Fruit fly (Drosophila melanogaster) whole organism, embryonic: ENCODE data around the gene Uck.

Experiments used
- ATbp ChIP-seq: fragments of 200-800 bp; sonication (Bioruptor generic); optimal IDR thresholded peaks from 2 replicates; lab custom pipeline; 2017; ENCODE audit warnings: missing biosample characterization, mild to moderate bottlenecking, missing genetic modification characterization, missing genetic modification reagents
- CG10366 ChIP-seq: fragments of 200-800 bp; sonication (Bioruptor generic); IDR thresholded peaks from 2 replicates; pipeline ENCODE4 v1.3.6; 2022; ENCODE audit warnings: missing biosample characterization, missing genetic modification characterization
- CG11093 ChIP-seq: fragments of 200-800 bp; sonication (Bioruptor generic); IDR thresholded peaks from 3 replicates; pipeline ENCODE4 v1.3.6; 2022; ENCODE audit warnings: missing biosample characterization, missing genetic modification characterization
- CG11456 ChIP-seq: fragments of 200-800 bp; sonication (Bioruptor generic); IDR thresholded peaks from 3 replicates; pipeline ENCODE4 v1.3.6; 2022; ENCODE audit warnings: missing biosample characterization, missing genetic modification characterization
- CG12104 ChIP-seq: fragments of 200-800 bp; sonication (Bioruptor generic); optimal IDR thresholded peaks from 3 replicates; lab custom pipeline; 2016; ENCODE audit warnings: missing biosample characterization, missing genetic modification characterization
- CG12769 ChIP-seq: fragments of 200-800 bp; sonication (Bioruptor generic); optimal IDR thresholded peaks from 2 replicates; lab custom pipeline; 2019; ENCODE audit warnings: missing biosample characterization, mild to moderate bottlenecking, missing genetic modification characterization, moderate library complexity
- CG13296 ChIP-seq: fragments of 200-800 bp; sonication (Bioruptor generic); optimal IDR thresholded peaks from 3 replicates; lab custom pipeline; 2018; ENCODE audit warnings: missing biosample characterization, mild to moderate bottlenecking, missing genetic modification characterization
- CG14441 ChIP-seq: fragments of 200-800 bp; sonication (Bioruptor generic); IDR thresholded peaks from 2 replicates; pipeline ENCODE4 v1.3.6; 2022; ENCODE audit warnings: missing biosample characterization, missing genetic modification characterization
- CG15269 ChIP-seq: fragments of 200-800 bp; sonication (Bioruptor generic); optimal IDR thresholded peaks from 2 replicates; lab custom pipeline; 2018; ENCODE audit warnings: missing biosample characterization, mild to moderate bottlenecking, missing genetic modification characterization, moderate library complexity
- CG1529 ChIP-seq: fragments of 200-800 bp; sonication (Bioruptor generic); optimal IDR thresholded peaks from 3 replicates; lab custom pipeline; 2018; ENCODE audit warnings: missing biosample characterization, missing genetic modification characterization
- CG17385 ChIP-seq: fragments of 200-800 bp; sonication (Bioruptor generic); optimal IDR thresholded peaks from 3 replicates; lab custom pipeline; 2018; ENCODE audit warnings: missing biosample characterization, mild to moderate bottlenecking, missing genetic modification characterization
- CG17568 ChIP-seq: fragments of 200-800 bp; sonication (Bioruptor generic); optimal IDR thresholded peaks from 2 replicates; lab custom pipeline; 2018; ENCODE audit warnings: missing biosample characterization, mild to moderate bottlenecking, missing genetic modification characterization, moderate library complexity
- CG30020 ChIP-seq: fragments of 200-800 bp; optimal IDR thresholded peaks from 2 replicates; lab custom pipeline; 2019; ENCODE audit warnings: missing biosample characterization, mild to moderate bottlenecking, missing genetic modification characterization, moderate library complexity
- CG31441 ChIP-seq: fragments of 200-800 bp; sonication (Bioruptor generic); IDR thresholded peaks from 2 replicates; pipeline ENCODE4 v1.3.6; 2022; ENCODE audit warnings: missing biosample characterization, missing genetic modification characterization
- CG32532 ChIP-seq: fragments of 200-800 bp; sonication (Bioruptor generic); IDR thresholded peaks from 2 replicates; pipeline ENCODE4 v1.3.6; 2022; ENCODE audit warnings: missing biosample characterization, missing genetic modification characterization
- CG6689 ChIP-seq: fragments of 200-800 bp; sonication (Bioruptor generic); IDR thresholded peaks from 2 replicates; pipeline ENCODE4 v1.3.6; 2022; ENCODE audit warnings: missing biosample characterization, missing genetic modification characterization
- CG8359 ChIP-seq: fragments of 200-800 bp; sonication (Bioruptor generic); optimal IDR thresholded peaks from 2 replicates; lab custom pipeline; 2017; ENCODE audit warnings: missing biosample characterization, mild to moderate bottlenecking, missing genetic modification characterization, borderline replicate concordance
- CG9437 ChIP-seq: fragments of 200-800 bp; sonication (Bioruptor generic); optimal IDR thresholded peaks from 2 replicates; lab custom pipeline; 2018; ENCODE audit warnings: missing biosample characterization, mild to moderate bottlenecking, missing genetic modification characterization
- CHES-1-like ChIP-seq: fragments of 200-800 bp; sonication (Bioruptor generic); optimal IDR thresholded peaks from 2 replicates; lab custom pipeline; 2016; ENCODE audit warnings: missing biosample characterization, missing genetic modification characterization
- GATAe ChIP-seq: fragments of 200-800 bp; sonication (Bioruptor generic); conservative IDR thresholded peaks from 2 replicates; pipeline ENCODE4 v1.3.6; 2022; ENCODE audit warnings: missing biosample characterization, missing genetic modification characterization
- HLH3B ChIP-seq: fragments of 200-800 bp; sonication (Bioruptor generic); IDR thresholded peaks from 2 replicates; pipeline ENCODE4 v1.3.6; 2022; ENCODE audit warnings: missing biosample characterization, missing genetic modification characterization
- Hr78 ChIP-seq, 2 experiments: fragments of 200-800 bp in 1 of 2; fragments of >200 bp in 1 of 2; sonication (Bioruptor generic) in 1 of 2; optimal IDR thresholded peaks; 2 replicates each; lab custom pipeline; 2017 to 2019; ENCODE audit warnings: missing biosample characterization in 2 of 2, missing genetic modification characterization in 2 of 2, mild to moderate bottlenecking in 1 of 2, moderate library complexity in 1 of 2
- NC2β ChIP-seq: fragments of 200-800 bp; sonication (Bioruptor generic); optimal IDR thresholded peaks from 2 replicates; lab custom pipeline; 2016; ENCODE audit warnings: missing biosample characterization, missing genetic modification characterization
- Pdp1 ChIP-seq, 2 experiments: fragments of 200-800 bp; sonication (Bioruptor generic); optimal IDR thresholded peaks; 3 replicates each; lab custom pipeline; 2016; ENCODE audit warnings: missing biosample characterization in 2 of 2, missing genetic modification characterization in 2 of 2, mild to moderate bottlenecking in 1 of 2, moderate library complexity in 1 of 2
- Ptx1 ChIP-seq: fragments of 200-800 bp; sonication (Bioruptor generic); IDR thresholded peaks from 2 replicates; pipeline ENCODE4 v1.3.6; 2022; ENCODE audit warnings: missing biosample characterization, missing genetic modification characterization
- Ravus ChIP-seq: fragments of 200-800 bp; sonication (Bioruptor generic); IDR thresholded peaks from 2 replicates; pipeline ENCODE4 v1.3.6; 2022; ENCODE audit warnings: missing biosample characterization, missing genetic modification characterization
- Rfx ChIP-seq: fragments of 200-800 bp; sonication (Bioruptor generic); IDR thresholded peaks from 2 replicates; pipeline ENCODE4 v1.3.6; 2022; ENCODE audit warnings: missing biosample characterization, missing genetic modification characterization
- Ssrp ChIP-seq: fragments of 200-800 bp; sonication (Bioruptor generic); optimal IDR thresholded peaks from 2 replicates; lab custom pipeline; 2018; ENCODE audit warnings: missing biosample characterization, mild to moderate bottlenecking, missing genetic modification characterization, moderate library complexity
- Taf1 ChIP-seq: fragments of 200-800 bp; sonication (Bioruptor generic); IDR thresholded peaks from 2 replicates; pipeline ENCODE4 v1.3.6; 2022; ENCODE audit warnings: missing biosample characterization, missing genetic modification characterization
- YL-1 ChIP-seq: fragments of 200-800 bp; sonication (Bioruptor generic); optimal IDR thresholded peaks from 3 replicates; lab custom pipeline; 2017; ENCODE audit warnings: missing biosample characterization, mild to moderate bottlenecking, missing genetic modification characterization
- bsh ChIP-seq, 2 experiments: fragments of 200-800 bp; sonication (Bioruptor generic); optimal IDR thresholded peaks; 2 replicates each; lab custom pipeline; 2017 to 2018; ENCODE audit warnings: mild to moderate bottlenecking in 2 of 2, missing biosample characterization in 2 of 2, missing genetic modification characterization in 2 of 2, moderate library complexity in 1 of 2
- caup ChIP-seq: fragments of 200-800 bp; sonication (Bioruptor generic); optimal IDR thresholded peaks from 3 replicates; lab custom pipeline; 2017; ENCODE audit warnings: missing biosample characterization, mild to moderate bottlenecking, missing genetic modification characterization, moderate library complexity; ENCODE audit not compliant: severe bottlenecking
- chinmo ChIP-seq: fragments of 200-800 bp; sonication (Bioruptor generic); IDR thresholded peaks from 4 replicates; pipeline ENCODE4 v1.3.6; 2022; ENCODE audit warnings: missing biosample characterization, missing genetic modification characterization; ENCODE audit not compliant: partially characterized antibody
- ci ChIP-seq: fragments of 200-800 bp; sonication (Bioruptor generic); IDR thresholded peaks from 3 replicates; pipeline ENCODE4 v1.3.6; 2022; ENCODE audit warnings: missing biosample characterization, missing genetic modification characterization
- exex ChIP-seq: fragments of 200-800 bp; sonication (Bioruptor generic); optimal IDR thresholded peaks from 4 replicates; lab custom pipeline; 2018; ENCODE audit warnings: missing biosample characterization, mild to moderate bottlenecking, missing genetic modification characterization, moderate library complexity
- eyg ChIP-seq: fragments of 200-800 bp; sonication (Bioruptor generic); optimal IDR thresholded peaks from 3 replicates; lab custom pipeline; 2016; ENCODE audit warnings: missing biosample characterization, missing genetic modification characterization
- grau ChIP-seq: fragments of 200-800 bp; optimal IDR thresholded peaks from 3 replicates; lab custom pipeline; 2019; ENCODE audit warnings: missing biosample characterization, mild to moderate bottlenecking, missing genetic modification characterization, moderate library complexity
- grn ChIP-seq: fragments of 200-800 bp; sonication (Bioruptor generic); optimal IDR thresholded peaks from 3 replicates; lab custom pipeline; 2017; ENCODE audit warnings: missing biosample characterization, missing genetic modification characterization
- lab ChIP-seq: fragments of 200-800 bp; sonication (Bioruptor generic); optimal IDR thresholded peaks from 3 replicates; lab custom pipeline; 2017; ENCODE audit warnings: missing biosample characterization, missing genetic modification characterization, mild to moderate bottlenecking, moderate library complexity, missing genetic modification reagents
- lmd ChIP-seq: fragments of 200-800 bp; sonication (Bioruptor generic); IDR thresholded peaks from 2 replicates; pipeline ENCODE4 v1.3.6; 2022; ENCODE audit warnings: missing biosample characterization, missing genetic modification characterization
- mld ChIP-seq: fragments of 200-800 bp; sonication (Bioruptor generic); IDR thresholded peaks from 3 replicates; pipeline ENCODE4 v1.3.6; 2022; ENCODE audit warnings: missing biosample characterization, missing genetic modification characterization; ENCODE audit not compliant: partially characterized antibody
- pzg ChIP-seq: fragments of 200-800 bp; sonication (Bioruptor generic); optimal IDR thresholded peaks from 3 replicates; lab custom pipeline; 2018; ENCODE audit warnings: missing biosample characterization, mild to moderate bottlenecking, missing genetic modification characterization, moderate library complexity
- scrt ChIP-seq: fragments of 200-800 bp; sonication (Bioruptor generic); optimal IDR thresholded peaks from 2 replicates; lab custom pipeline; 2018; ENCODE audit warnings: missing biosample characterization, mild to moderate bottlenecking, missing genetic modification characterization, moderate library complexity
- sd ChIP-seq: fragments of 200-800 bp; sonication (Bioruptor generic); optimal IDR thresholded peaks from 3 replicates; lab custom pipeline; 2018; ENCODE audit warnings: missing biosample characterization, mild to moderate bottlenecking, missing genetic modification characterization, moderate library complexity
- sob ChIP-seq: fragments of 200-800 bp; sonication (Bioruptor generic); IDR thresholded peaks from 2 replicates; pipeline ENCODE4 v1.3.6; 2022; ENCODE audit warnings: missing biosample characterization, missing genetic modification characterization
- stc ChIP-seq: fragments of 200-800 bp; sonication (Bioruptor generic); IDR thresholded peaks from 2 replicates; pipeline ENCODE4 v1.3.6; 2022; ENCODE audit warnings: missing biosample characterization, missing genetic modification characterization
- trh ChIP-seq: fragments of 200-800 bp; sonication (Bioruptor generic); optimal IDR thresholded peaks from 2 replicates; lab custom pipeline; 2016; ENCODE audit warnings: missing biosample characterization, missing genetic modification characterization
- usp ChIP-seq: fragments of >200 bp; optimal IDR thresholded peaks from 2 replicates; lab custom pipeline; 2017; ENCODE audit warnings: missing biosample characterization, missing genetic modification characterization
- wek ChIP-seq: fragments of 200-800 bp; sonication (Bioruptor generic); optimal IDR thresholded peaks from 3 replicates; lab custom pipeline; 2018; ENCODE audit warnings: missing biosample characterization, mild to moderate bottlenecking, missing genetic modification characterization, moderate library complexity

Gene Uck

DNA sequence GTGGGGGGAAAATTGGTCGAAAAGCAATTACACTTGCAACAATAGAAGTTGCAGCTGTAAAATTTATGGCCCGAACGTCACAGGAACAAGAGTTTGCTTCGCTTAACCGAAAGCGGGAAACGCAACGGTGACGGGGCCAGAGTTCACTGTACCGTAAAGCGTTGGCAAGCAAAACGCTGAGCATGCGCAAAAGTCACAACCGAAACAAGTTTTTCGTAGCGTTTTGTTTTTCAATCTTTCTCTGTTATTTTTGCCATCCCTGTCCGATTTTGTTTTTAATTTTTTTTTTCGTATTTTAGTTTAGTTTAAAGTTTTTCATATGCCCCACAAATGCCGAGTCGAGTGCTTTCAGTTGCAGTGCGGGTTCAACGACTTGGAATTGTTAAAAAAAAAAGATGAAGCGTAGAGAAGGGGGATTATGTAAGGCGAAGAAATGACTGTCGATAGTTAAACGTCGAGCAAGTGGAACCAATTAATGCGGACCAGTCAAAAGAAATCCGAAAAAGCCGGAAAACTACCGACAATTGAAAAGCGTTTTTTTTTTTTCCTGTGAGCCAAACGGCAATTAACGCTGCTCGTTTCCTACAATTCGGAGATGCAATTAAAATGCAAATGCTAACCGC is 22.3 kb upstream of the Uck start:
- no peak for TF ChIP-seq stc (GFP tag; lab: Robert Waterston, UW)
- no peak for TF ChIP-seq CG17385 (GFP tag; lab: Kevin White, UChicago)
- TF ChIP-seq CG1529 (GFP tag; lab: Kevin White, UChicago): no peak
- TF ChIP-seq CG11456 (GFP tag; lab: Robert Waterston, UW): no peak
- TF ChIP-seq Pdp1 (GFP tag; optimal IDR thresholded peaks at IDR 0.05; lab: Kevin White, UChicago): peak in 1 of 2 experiments; percentile 55
- TF ChIP-seq chinmo (GFP tag; lab: Robert Waterston, UW): 0 out of 4 replicates have a peak, but pooled peaks have one; percentile 55
- no peak for TF ChIP-seq pzg (GFP tag; lab: Kevin White, UChicago)
- no peak for TF ChIP-seq Taf1
- no peak for TF ChIP-seq scrt (GFP tag; lab: Kevin White, UChicago)
- no peak for TF ChIP-seq CG30020 (tag; lab: Kevin White, UChicago)
- no peak for TF ChIP-seq mld
- TF ChIP-seq Ssrp (tag; lab: Kevin White, UChicago): no peak
- TF ChIP-seq lmd: 0 out of 2 replicates have a peak, but pooled peaks have one; percentile 6
- TF ChIP-seq CG10366 (GFP tag; lab: Robert Waterston, UW): no peak
- no peak for TF ChIP-seq CG12769 (tag; lab: Kevin White, UChicago)
- TF ChIP-seq CG17568: no peak
- TF ChIP-seq usp: no peak
- no peak for TF ChIP-seq trh (GFP tag; lab: Kevin White, UChicago)
- no peak for TF ChIP-seq YL-1 (GFP tag; lab: Kevin White, UChicago)
- peak; percentile 20; the same call in 1 of the 2 replicates for TF ChIP-seq CG32532 (GFP tag; lab: Robert Waterston, UW)
- no peak for TF ChIP-seq CG8359 (GFP tag; lab: Kevin White, UChicago)
- TF ChIP-seq CG9437: no peak
- 0 out of 2 replicates have a peak, but pooled peaks have one; percentile 12 for TF ChIP-seq Ptx1 (GFP tag; lab: Robert Waterston, UW)
- 0 out of 2 replicates have a peak, but pooled peaks have one; percentile 22 for TF ChIP-seq CG14441
- TF ChIP-seq HLH3B (GFP tag; lab: Robert Waterston, UW): 0 out of 2 replicates have a peak, but pooled peaks have one; percentile 14
- TF ChIP-seq grau (tag; lab: Kevin White, UChicago): peak; percentile 72
- peak; percentile 38; the same call in 1 of the 2 replicates for TF ChIP-seq Rfx (GFP tag; lab: Robert Waterston, UW)
- TF ChIP-seq CG6689 (GFP tag; lab: Robert Waterston, UW): no peak
- no peak for TF ChIP-seq Ravus (GFP tag; lab: Robert Waterston, UW)
- TF ChIP-seq wek (GFP tag; lab: Kevin White, UChicago): no peak
- TF ChIP-seq CG11093 (GFP tag; lab: Robert Waterston, UW): no peak
- TF ChIP-seq CHES-1-like (GFP tag; lab: Kevin White, UChicago): no peak
- no peak for TF ChIP-seq bsh (GFP tag; optimal IDR thresholded peaks at IDR 0.05; lab: Kevin White, UChicago)
- TF ChIP-seq sob (GFP tag; lab: Robert Waterston, UW): 0 out of 2 replicates have a peak, but pooled peaks have one; percentile 24

DNA sequence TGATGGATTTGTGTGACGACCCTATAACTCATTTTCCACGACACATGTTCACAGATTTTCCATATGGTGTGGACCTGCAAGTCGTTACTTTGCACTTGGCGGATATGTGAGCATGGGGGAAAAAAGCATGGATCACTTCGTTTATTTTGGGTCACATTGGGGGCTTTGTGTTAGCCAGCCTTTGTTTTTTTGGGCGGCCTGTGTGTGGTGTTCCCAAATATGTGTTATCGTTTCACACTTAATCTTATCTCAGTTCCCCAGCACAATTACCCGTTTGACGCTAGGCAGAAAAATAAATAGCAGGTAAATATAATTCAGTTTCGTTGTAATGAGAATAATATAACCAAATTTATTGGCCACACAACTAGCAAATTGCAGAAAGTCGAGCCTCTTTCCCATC is 21.7 kb upstream of the Uck start:
- TF ChIP-seq ci (peak; percentile 61; the same call in 1 of the 3 replicates), wek (GFP tag; lab: Kevin White, UChicago) (peak; percentile 40), CG13296 (GFP tag; lab: Kevin White, UChicago) (peak; percentile 17), grn (GFP tag; lab: Kevin White, UChicago) (peak; percentile 31), caup (GFP tag; lab: Kevin White, UChicago) (peak; percentile 5), NC2β (GFP tag; lab: Kevin White, UChicago) (no peak), lab (GFP tag; lab: Kevin White, UChicago) (peak; percentile 50), ATbp (peak; percentile 5), CG12769 (tag; lab: Kevin White, UChicago) (peak; percentile 13), exex (peak; percentile 85), sd (peak; percentile 51), eyg (GFP tag; lab: Kevin White, UChicago) (no peak), CG12104 (GFP tag; lab: Kevin White, UChicago) (no peak), Hr78 (GFP tag; optimal IDR thresholded peaks at IDR 0.05; lab: Kevin White, UChicago) (peak in 1 of 2 experiments; percentile 1), CG31441 (GFP tag; lab: Robert Waterston, UW) (no peak), GATAe (GFP tag; lab: Robert Waterston, UW) (peak; percentile 47; the same call in 1 of the 2 replicates), CG15269 (tag; lab: Kevin White, UChicago) (peak; percentile 1)
